Fruit fly (Drosophila melanogaster): ENCODE measurements around the gene CG7215.

CG7215 gene

DNA sequence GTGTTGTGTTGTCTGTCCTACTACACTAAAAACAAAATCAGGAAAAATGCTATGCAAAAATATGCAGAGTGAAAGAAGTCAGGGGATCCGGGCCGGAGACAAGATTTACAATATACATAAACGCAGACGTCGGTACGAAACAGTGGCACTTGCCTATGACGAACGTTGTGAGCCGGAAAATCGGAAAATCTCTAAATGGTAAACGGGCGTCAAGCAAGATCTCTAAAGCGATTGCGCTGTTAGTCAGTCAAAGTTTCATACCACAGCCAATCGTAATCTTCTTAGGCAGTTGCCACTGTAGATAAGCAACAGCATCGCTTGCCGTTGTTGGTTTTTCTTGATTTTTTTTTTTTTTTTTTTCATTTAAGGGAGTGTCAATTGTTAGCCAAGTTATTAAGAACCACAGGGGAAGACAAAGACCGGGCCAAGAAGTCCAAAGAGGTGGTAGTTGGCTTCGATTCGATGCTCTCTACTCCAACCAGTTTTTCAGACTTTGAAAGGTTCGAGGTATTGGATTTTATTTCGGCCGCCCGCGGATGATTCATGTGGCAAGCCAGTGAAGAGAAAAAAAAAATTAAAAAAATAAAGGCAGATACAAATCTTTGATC is 41.9 kb downstream of the CG7215 start (continued):
- TF ChIP-seq HmgD (GFP tag; optimal IDR thresholded peaks at IDR 0.05) (peak; percentile 57), CG13775 (GFP tag; optimal IDR thresholded peaks at IDR 0.05) (peak; percentile 59), Nf-YA (GFP tag; IDR thresholded peaks at IDR 0.05) (peak; percentile 78), gro (GFP tag; optimal IDR thresholded peaks at IDR 0.05) (peak; percentile 64), nmo (GFP tag; optimal IDR thresholded peaks at IDR 0.05) (peak; percentile 92), scrt (GFP tag; optimal IDR thresholded peaks at IDR 0.05) (peak; percentile 29), sc (optimal IDR thresholded peaks at IDR 0.05) (no peak), sc (GFP tag; optimal IDR thresholded peaks at IDR 0.05) (peak; percentile 12), CG5245 (GFP tag; optimal IDR thresholded peaks at IDR 0.05) (peak; percentile 71), CrebB (tag; optimal IDR thresholded peaks at IDR 0.05) (no peak), h (optimal IDR thresholded peaks at IDR 0.05) (no peak), NC2α (GFP tag; optimal IDR thresholded peaks at IDR 0.05) (no peak), CG5953 (GFP tag; IDR thresholded peaks at IDR 0.05) (peak; percentile 50; the same call in 1 of the 2 replicates), fru (optimal IDR thresholded peaks at IDR 0.05) (no peak), CG12104 (GFP tag; optimal IDR thresholded peaks at IDR 0.05) (peak; percentile 29), Dp (GFP tag; optimal IDR thresholded peaks at IDR 0.05) (no peak), CG10543 (GFP tag; optimal IDR thresholded peaks at IDR 0.05) (peak; percentile 51), CG10462 (GFP tag; optimal IDR thresholded peaks at IDR 0.05) (peak; percentile 51), CG3281 (GFP tag; optimal IDR thresholded peaks at IDR 0.05) (no peak), CG12071 (GFP tag; optimal IDR thresholded peaks at IDR 0.05) (no peak), bbx (GFP tag; IDR thresholded peaks at IDR 0.05; ENCODE audit: partially characterized antibody) (no peak), chinmo (GFP tag; IDR thresholded peaks at IDR 0.05; ENCODE audit: partially characterized antibody) (0 out of 4 replicates have a peak, but pooled peaks have one; percentile 14), Meics (GFP tag; optimal IDR thresholded peaks at IDR 0.05) (peak; percentile 80), gce (GFP tag; IDR thresholded peaks at IDR 0.05) (peak; percentile 91), CG9932 (GFP tag; IDR thresholded peaks at IDR 0.05) (peak; percentile 91), Hmr (GFP tag; optimal IDR thresholded peaks at IDR 0.05) (peak; percentile 47), ham (GFP tag; IDR thresholded peaks at IDR 0.05) (peak; percentile 56; the same call in 1 of the 2 replicates), nom (GFP tag; optimal IDR thresholded peaks at IDR 0.05) (peak; percentile 55), vfl (GFP tag; optimal IDR thresholded peaks at IDR 0.05) (no peak), dysf (GFP tag; IDR thresholded peaks at IDR 0.05) (peak; percentile 95), lbe (GFP tag; optimal IDR thresholded peaks at IDR 0.05) (peak; percentile 74), Blimp-1 (GFP tag; optimal IDR thresholded peaks at IDR 0.05) (peak; percentile 70), CG15073 (GFP tag; optimal IDR thresholded peaks at IDR 0.05) (peak; percentile 24), psq (GFP tag; optimal IDR thresholded peaks at IDR 0.05) (peak; percentile 46), yki (optimal IDR thresholded peaks at IDR 0.05) (no peak), Bteb2 (GFP tag; optimal IDR thresholded peaks at IDR 0.05) (no peak), slou (GFP tag; optimal IDR thresholded peaks at IDR 0.05) (peak; percentile 62), bsh (GFP tag; optimal IDR thresholded peaks at IDR 0.05) (peak; percentile 56 to 76), CG2199 (GFP tag; IDR thresholded peaks at IDR 0.05) (peak; percentile 98), Hey (tag; optimal IDR thresholded peaks at IDR 0.05) (no peak), MBD-R2 (GFP tag; IDR thresholded peaks at IDR 0.05) (peak; percentile 64; the same call in 1 of the 2 replicates), dan (GFP tag; IDR thresholded peaks at IDR 0.05) (no peak; the same call in 1 of the 2 replicates), Dip2 (GFP tag; IDR thresholded peaks at IDR 0.05) (peak; percentile 44; the same call in 1 of the 2 replicates), bigmax (GFP tag; optimal IDR thresholded peaks at IDR 0.05) (no peak), CG6254 (GFP tag; optimal IDR thresholded peaks at IDR 0.05) (peak; percentile 49), z (GFP tag; IDR thresholded peaks at IDR 0.05) (peak; percentile 60; the same call in 1 of the 3 replicates), da (GFP tag; optimal IDR thresholded peaks at IDR 0.05) (no peak), CG8089 (GFP tag; optimal IDR thresholded peaks at IDR 0.05) (peak; percentile 73), crp (GFP tag; optimal IDR thresholded peaks at IDR 0.05) (no peak), aop (GFP tag; IDR thresholded peaks at IDR 0.05) (peak; percentile 68; the same call in 1 of the 2 replicates), CG13123 (GFP tag; optimal IDR thresholded peaks at IDR 0.05) (peak; percentile 5)
